Worm (Caenorhabditis elegans) whole organism, L4/young adult: ENCODE measurements around the gene F57B9.8.

Experiments
- W03F9.2 ChIP-seq: fragments of 150-350 bp; optimal IDR thresholded peaks from 2 replicates; lab custom pipeline; 2014; ENCODE audit warnings: missing biosample characterization, missing genetic modification characterization
- dao-5 ChIP-seq: sonication (generic microtip); optimal IDR thresholded peaks from 2 replicates; lab custom pipeline; 2016; ENCODE audit warnings: missing genotype, missing genetic modification characterization, moderate library complexity, missing compliant biosample characterization

- TF ChIP-seq W03F9.2 (tag; lab: Kevin White, UChicago) (no peak), dao-5 (tag; lab: Kevin White, UChicago) (no peak)
Measured at ce11 chrIII:6951435-6951834, 16.3 kb upstream of the F57B9.8 start.
